Worm (Caenorhabditis elegans): ENCODE data around the gene hal-3.

hal-3 gene

DNA sequence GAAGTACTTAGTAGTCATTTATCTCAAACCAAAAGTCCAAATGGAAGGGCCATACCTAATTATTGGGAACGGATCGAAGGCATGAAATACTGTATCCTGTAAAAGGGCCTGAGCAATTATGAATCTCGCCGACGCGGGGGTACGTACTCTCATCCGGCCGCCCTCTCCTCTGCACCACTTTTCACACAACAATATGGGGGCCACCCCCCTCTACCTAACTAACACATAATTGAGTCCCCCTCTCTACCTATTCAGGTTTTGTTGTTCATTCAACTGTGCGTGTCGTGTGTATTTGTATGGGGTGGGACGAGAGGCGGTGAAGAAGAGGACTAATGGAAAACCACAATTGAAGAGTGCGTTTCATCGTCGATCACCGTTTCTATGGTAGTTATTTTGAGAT is 42.5 kb downstream of the hal-3 start:
- TF ChIP-seq aly-2 (tag; optimal IDR thresholded peaks at IDR 0.05): no peak
- no peak for TF ChIP-seq zip-2 (tag; optimal IDR thresholded peaks at IDR 0.05)
- no peak for TF ChIP-seq Y48G9A.11 (GFP tag; IDR thresholded peaks at IDR 0.05)
- no peak for TF ChIP-seq lin-13 (GFP tag; optimal IDR thresholded peaks at IDR 0.05)
- peak; percentile 1 for TF ChIP-seq rbr-2 (tag; optimal IDR thresholded peaks at IDR 0.05)
- TF ChIP-seq unc-62 (GFP tag; optimal IDR thresholded peaks at IDR 0.05 in 1 of 2): peak in 1 of 2 experiments; percentile 60
- TF ChIP-seq unc-62 (tag; optimal IDR thresholded peaks at IDR 0.05): no peak
- 0 out of 2 replicates have a peak, but pooled peaks have one; percentile 43 for TF ChIP-seq F44E2.7 (GFP tag; IDR thresholded peaks at IDR 0.05)
- peak; percentile 15 for TF ChIP-seq mes-2 (tag; optimal IDR thresholded peaks at IDR 0.05; ENCODE audit: poor library complexity, severe bottlenecking)
- TF ChIP-seq daf-8 (GFP tag; IDR thresholded peaks at IDR 0.05): no peak
- TF ChIP-seq egl-43 (GFP tag; IDR thresholded peaks at IDR 0.05): 0 out of 2 replicates have a peak, but pooled peaks have one; percentile 58

DNA sequence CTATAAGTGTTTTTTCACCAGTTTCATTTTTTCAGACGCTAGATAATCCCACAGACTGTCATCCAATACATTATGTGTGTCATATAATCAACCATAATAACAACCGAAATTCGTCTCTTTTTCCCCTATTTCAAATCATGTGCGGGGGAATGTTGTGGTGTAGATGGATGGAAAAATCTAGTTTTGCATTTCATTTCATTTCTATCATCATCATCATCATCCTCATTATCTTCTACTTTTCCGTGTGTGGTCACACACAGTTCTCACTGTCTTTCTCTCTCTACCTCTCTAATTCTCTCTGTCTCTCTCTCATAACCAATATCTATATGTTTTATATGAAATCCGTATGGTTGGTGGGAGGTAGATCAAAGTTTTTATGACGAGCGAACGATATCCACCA is 43.5 kb downstream of the hal-3 start:
- TF ChIP-seq nhr-28 (tag; optimal IDR thresholded peaks at IDR 0.05) (peak; percentile 41), mxl-3 (GFP tag; optimal IDR thresholded peaks at IDR 0.05) (peak; percentile 42), spr-3 (GFP tag; optimal IDR thresholded peaks at IDR 0.05) (no peak), unc-62 (GFP tag; optimal IDR thresholded peaks at IDR 0.05 in 1 of 2) (peak in 1 of 2 experiments; percentile 90), unc-62 (tag; optimal IDR thresholded peaks at IDR 0.05) (no peak), mdt-29 (GFP tag; IDR thresholded peaks at IDR 0.05) (no peak), arid-1 (GFP tag; conservative IDR thresholded peaks at IDR 0.05) (no peak), Y48G9A.11 (GFP tag; IDR thresholded peaks at IDR 0.05) (no peak), Y105C5A.15 (GFP tag; IDR thresholded peaks at IDR 0.05) (no peak), ztf-11 (tag; optimal IDR thresholded peaks at IDR 0.05) (no peak), zip-11 (GFP tag; IDR thresholded peaks at IDR 0.05) (no peak), jun-1 (tag; optimal IDR thresholded peaks at IDR 0.05) (no peak), skn-1 (tag; optimal IDR thresholded peaks at IDR 0.05) (no peak), fos-1 (tag; optimal IDR thresholded peaks at IDR 0.05) (no peak), zfp-3 (GFP tag; conservative IDR thresholded peaks at IDR 0.05) (no peak), tra-1 (GFP tag; IDR thresholded peaks at IDR 0.05) (no peak), pqm-1 (tag; optimal IDR thresholded peaks at IDR 0.05) (no peak), snpc-4 (tag; optimal IDR thresholded peaks at IDR 0.05) (no peak), lir-3 (tag; optimal IDR thresholded peaks at IDR 0.05) (no peak), hlh-30 (tag; optimal IDR thresholded peaks at IDR 0.05; ENCODE audit: insufficient read depth) (peak; percentile 59), mdl-1 (tag; optimal IDR thresholded peaks at IDR 0.05) (peak in 1 of 2 experiments; percentile 8), php-3 (GFP tag; IDR thresholded peaks at IDR 0.05) (no peak), ceh-44 (GFP tag; IDR thresholded peaks at IDR 0.05) (no peak)

DNA sequence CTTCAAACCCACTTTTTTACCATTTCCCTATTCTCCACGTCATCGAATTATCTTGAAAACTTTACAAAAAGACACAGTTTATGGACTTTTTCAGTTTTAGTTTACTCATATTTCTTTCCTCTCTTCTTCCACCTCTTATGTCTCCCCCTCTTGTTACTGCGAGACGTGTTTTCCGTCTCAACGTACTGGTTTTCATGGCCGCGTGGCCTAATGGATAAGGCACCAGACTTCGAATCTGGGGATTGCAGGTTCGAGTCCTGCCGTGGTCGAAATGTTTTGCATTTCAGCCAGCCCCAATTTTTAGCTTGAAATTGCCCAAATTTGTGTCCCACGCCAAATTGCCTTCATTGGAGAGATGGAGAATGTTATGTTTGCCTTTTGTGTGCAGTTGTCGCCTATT is 50.9 kb downstream of the hal-3 start:
- TF ChIP-seq nhr-77 (tag; optimal IDR thresholded peaks at IDR 0.05) (no peak), lin-13 (GFP tag; optimal IDR thresholded peaks at IDR 0.05) (peak; percentile 5), aha-1 (tag) (peak; percentile 98), ceh-32 (tag; optimal IDR thresholded peaks at IDR 0.05; ENCODE audit: poor library complexity) (no peak), gei-8 (GFP tag; optimal IDR thresholded peaks at IDR 0.05) (peak; percentile 53), hlh-30 (tag; optimal IDR thresholded peaks at IDR 0.05; ENCODE audit: insufficient read depth) (peak; percentile 54), tag-97 (GFP tag; IDR thresholded peaks at IDR 0.05) (no peak), saeg-2 (GFP tag; IDR thresholded peaks at IDR 0.05) (0 out of 2 replicates have a peak, but pooled peaks have one; percentile 46), nhr-102 (tag; optimal IDR thresholded peaks at IDR 0.05) (peak; percentile 50), F10B5.3 (tag; optimal IDR thresholded peaks at IDR 0.05) (no peak), ceh-82 (tag; optimal IDR thresholded peaks at IDR 0.05) (no peak), lin-29 (GFP tag; IDR thresholded peaks at IDR 0.05) (0 out of 2 replicates have a peak, but pooled peaks have one; percentile 27), F44E2.7 (GFP tag; IDR thresholded peaks at IDR 0.05) (peak; percentile 85; the same call in 1 of the 2 replicates), skn-1 (tag; optimal IDR thresholded peaks at IDR 0.05) (no peak), zfp-2 (tag; optimal IDR thresholded peaks at IDR 0.05) (no peak), hlh-11 (tag; optimal IDR thresholded peaks at IDR 0.05) (peak; percentile 72), mes-2 (tag; optimal IDR thresholded peaks at IDR 0.05; ENCODE audit: poor library complexity, severe bottlenecking) (peak; percentile 73), hif-1 (tag; optimal IDR thresholded peaks at IDR 0.05) (peak in 1 of 2 experiments; percentile 38), mdl-1 (tag; optimal IDR thresholded peaks at IDR 0.05) (no peak), lin-39 (tag; optimal IDR thresholded peaks at IDR 0.05) (no peak), zip-11 (GFP tag; IDR thresholded peaks at IDR 0.05) (0 out of 2 replicates have a peak, but pooled peaks have one; percentile 42), dpl-1 (GFP tag; optimal IDR thresholded peaks at IDR 0.05) (peak; percentile 20), F37D6.2 (tag; optimal IDR thresholded peaks at IDR 0.05) (no peak), snpc-4 (tag; optimal IDR thresholded peaks at IDR 0.05) (no peak), T20F7.1 (GFP tag; optimal IDR thresholded peaks at IDR 0.05) (peak; percentile 78), Y48G9A.11 (GFP tag; IDR thresholded peaks at IDR 0.05) (peak; percentile 90)

All from whole organism, L4 larva.